Worm (Caenorhabditis elegans) whole organism, late embryonic: ENCODE measurements around the gene C41A3.2.

Experiments
- F13H6.1 ChIP-seq: sonication (generic microtip); optimal IDR thresholded peaks from 2 replicates; lab custom pipeline; 2016; ENCODE audit warnings: missing genetic modification characterization, missing compliant biosample characterization
- K09A11.1 ChIP-seq: sonication (generic microtip); optimal IDR thresholded peaks from 2 replicates; lab custom pipeline; 2017; ENCODE audit warnings: antibody characterized with exemption, mild to moderate bottlenecking, missing genetic modification characterization, missing compliant biosample characterization; ENCODE audit not compliant: insufficient read depth
- T23F11.4 ChIP-seq: fragments of 200-800 bp; sonication (Bioruptor generic); optimal IDR thresholded peaks from 2 replicates; lab custom pipeline; 2018; ENCODE audit warnings: mild to moderate bottlenecking, missing genetic modification characterization, missing compliant biosample characterization
- Y22D7AL.16 ChIP-seq: sonication (generic microtip); optimal IDR thresholded peaks from 2 replicates; lab custom pipeline; 2016; ENCODE audit warnings: missing genetic modification characterization, missing compliant biosample characterization
- ama-1 ChIP-seq: fragments of 150-350 bp; optimal IDR thresholded peaks from 2 replicates; lab custom pipeline; 2014
- ceh-18 ChIP-seq: sonication (generic microtip); optimal IDR thresholded peaks from 2 replicates; lab custom pipeline; 2016; ENCODE audit warnings: missing genetic modification characterization, missing compliant biosample characterization
- ceh-22 ChIP-seq: sonication (generic microtip); optimal IDR thresholded peaks from 2 replicates; lab custom pipeline; 2017; ENCODE audit warnings: missing biosample characterization, missing genetic modification characterization
- ceh-24 ChIP-seq: sonication (generic microtip); optimal IDR thresholded peaks from 2 replicates; lab custom pipeline; 2016; ENCODE audit warnings: mild to moderate bottlenecking, missing genetic modification characterization, missing compliant biosample characterization
- ceh-30 ChIP-seq: fragments of 150-350 bp; optimal IDR thresholded peaks from 2 replicates; lab custom pipeline; 2014; ENCODE audit warnings: missing biosample characterization, missing genetic modification characterization
- ceh-31 ChIP-seq: sonication (generic microtip); optimal IDR thresholded peaks from 2 replicates; lab custom pipeline; 2016; ENCODE audit warnings: missing genetic modification characterization, missing compliant biosample characterization
- ceh-34 ChIP-seq: sonication (generic microtip); optimal IDR thresholded peaks from 2 replicates; lab custom pipeline; 2016; ENCODE audit warnings: mild to moderate bottlenecking, missing genetic modification characterization, missing compliant biosample characterization
- ceh-45 ChIP-seq: fragments of 200-800 bp; sonication (Bioruptor generic); IDR thresholded peaks from 2 replicates; pipeline ENCODE4 v1.3.6; 2022; ENCODE audit warnings: missing genetic modification reagents, missing genetic modification characterization, missing compliant biosample characterization
- ceh-9 ChIP-seq: sonication (generic microtip); optimal IDR thresholded peaks from 2 replicates; lab custom pipeline; 2016; ENCODE audit warnings: mild to moderate bottlenecking, missing genetic modification characterization, inconsistent platforms, missing compliant biosample characterization
- che-1 ChIP-seq: sonication (generic microtip); optimal IDR thresholded peaks from 2 replicates; lab custom pipeline; 2016; ENCODE audit warnings: mild to moderate bottlenecking, missing genetic modification characterization, missing compliant biosample characterization
- dmd-4 ChIP-seq: sonication (generic microtip); optimal IDR thresholded peaks from 2 replicates; lab custom pipeline; 2016; ENCODE audit warnings: borderline replicate concordance, missing genetic modification characterization, missing compliant biosample characterization
- elt-2 ChIP-seq: sonication (generic microtip); optimal IDR thresholded peaks from 2 replicates; lab custom pipeline; 2016; ENCODE audit warnings: missing genetic modification reagents, missing genetic modification characterization, missing compliant biosample characterization
- elt-4 ChIP-seq: sonication (generic microtip); optimal IDR thresholded peaks from 2 replicates; lab custom pipeline; 2016; ENCODE audit warnings: missing genetic modification characterization, missing compliant biosample characterization
- ets-4 ChIP-seq: sonication (generic microtip); optimal IDR thresholded peaks from 2 replicates; lab custom pipeline; 2016; ENCODE audit warnings: missing genetic modification characterization, missing compliant biosample characterization
- eyg-1 ChIP-seq: sonication (generic microtip); optimal IDR thresholded peaks from 2 replicates; lab custom pipeline; 2016; ENCODE audit warnings: missing genotype, missing genetic modification characterization, missing compliant biosample characterization
- fax-1 ChIP-seq: sonication (generic microtip); optimal IDR thresholded peaks from 2 replicates; lab custom pipeline; 2016; ENCODE audit warnings: missing genotype, missing genetic modification characterization, missing compliant biosample characterization
- gmeb-2 ChIP-seq: sonication (generic microtip); optimal IDR thresholded peaks from 2 replicates; lab custom pipeline; 2016; ENCODE audit warnings: missing genetic modification characterization, inconsistent platforms, missing compliant biosample characterization
- hlh-30 ChIP-seq: sonication (generic microtip); optimal IDR thresholded peaks from 2 replicates; lab custom pipeline; 2017; ENCODE audit warnings: antibody characterized with exemption, missing genetic modification characterization, missing compliant biosample characterization; ENCODE audit not compliant: insufficient read depth
- lim-6 ChIP-seq: sonication (generic microtip); optimal IDR thresholded peaks from 2 replicates; lab custom pipeline; 2016; ENCODE audit warnings: missing genetic modification characterization, missing compliant biosample characterization
- lin-11 ChIP-seq: fragments of 200-800 bp; sonication (Bioruptor generic); optimal IDR thresholded peaks from 2 replicates; lab custom pipeline; 2018; ENCODE audit warnings: mild to moderate bottlenecking, missing genetic modification characterization, missing compliant biosample characterization
- madf-2 ChIP-seq: sonication (generic microtip); optimal IDR thresholded peaks from 2 replicates; lab custom pipeline; 2017; ENCODE audit warnings: missing genetic modification characterization, missing compliant biosample characterization
- mec-3 ChIP-seq: sonication (generic microtip); optimal IDR thresholded peaks from 2 replicates; lab custom pipeline; 2016; ENCODE audit warnings: borderline replicate concordance, missing genetic modification characterization, missing compliant biosample characterization
- nfya-1 ChIP-seq: sonication (generic microtip); optimal IDR thresholded peaks from 2 replicates; lab custom pipeline; 2017; ENCODE audit warnings: missing genetic modification characterization, mild to moderate bottlenecking, missing compliant biosample characterization, antibody characterized with exemption, moderate library complexity
- nhr-11 ChIP-seq: fragments of 150-350 bp; optimal IDR thresholded peaks from 2 replicates; lab custom pipeline; 2014; ENCODE audit warnings: missing biosample characterization, missing genetic modification characterization
- nhr-232 ChIP-seq: sonication (generic microtip); optimal IDR thresholded peaks from 2 replicates; lab custom pipeline; 2016; ENCODE audit warnings: missing genetic modification characterization, missing compliant biosample characterization
- npax-4 ChIP-seq: sonication (generic microtip); optimal IDR thresholded peaks from 2 replicates; lab custom pipeline; 2016; ENCODE audit warnings: missing genetic modification characterization, missing compliant biosample characterization
- odd-2 ChIP-seq: sonication (generic microtip); optimal IDR thresholded peaks from 2 replicates; lab custom pipeline; 2017; ENCODE audit warnings: antibody characterized with exemption, mild to moderate bottlenecking, missing genetic modification characterization, missing compliant biosample characterization
- pag-3 ChIP-seq: sonication (generic microtip); optimal IDR thresholded peaks from 2 replicates; lab custom pipeline; 2016; ENCODE audit warnings: missing compliant biosample characterization, missing genetic modification characterization, borderline replicate concordance
- pat-9 ChIP-seq: fragments of 200-800 bp; sonication (Bioruptor generic); optimal IDR thresholded peaks from 2 replicates; lab custom pipeline; 2018; ENCODE audit warnings: mild to moderate bottlenecking, missing genetic modification characterization, moderate library complexity, missing compliant biosample characterization
- pha-4 ChIP-seq: fragments of 150-350 bp; optimal IDR thresholded peaks from 2 replicates; lab custom pipeline; 2018; ENCODE audit warnings: missing biosample characterization, missing genetic modification reagents, missing genetic modification characterization
- pqm-1 ChIP-seq: sonication (generic microtip); optimal IDR thresholded peaks from 2 replicates; lab custom pipeline; 2016; ENCODE audit warnings: missing genetic modification characterization, missing compliant biosample characterization
- pros-1 ChIP-seq: fragments of 150-350 bp; optimal IDR thresholded peaks from 2 replicates; lab custom pipeline; 2014; ENCODE audit warnings: missing biosample characterization, missing genetic modification reagents, missing genetic modification characterization
- ref-2 ChIP-seq: sonication (generic microtip); optimal IDR thresholded peaks from 2 replicates; lab custom pipeline; 2016; ENCODE audit warnings: missing genetic modification characterization, missing compliant biosample characterization
- rnt-1 ChIP-seq: sonication (generic microtip); optimal IDR thresholded peaks from 2 replicates; lab custom pipeline; 2016; ENCODE audit warnings: missing genetic modification characterization, missing compliant biosample characterization
- sdc-2 ChIP-seq: sonication (generic microtip); optimal IDR thresholded peaks from 2 replicates; lab custom pipeline; 2016; ENCODE audit warnings: missing genotype, missing genetic modification characterization, missing compliant biosample characterization
- sox-2 ChIP-seq: fragments of 200-800 bp; sonication (Bioruptor generic); IDR thresholded peaks from 2 replicates; pipeline ENCODE4 v1.3.6; 2022; ENCODE audit warnings: missing genetic modification reagents, missing genetic modification characterization, missing compliant biosample characterization
- tbx-7 ChIP-seq: sonication (generic microtip); optimal IDR thresholded peaks from 2 replicates; lab custom pipeline; 2016; ENCODE audit warnings: missing genotype, missing genetic modification characterization, missing compliant biosample characterization
- ttx-3 ChIP-seq: sonication (generic microtip); optimal IDR thresholded peaks from 2 replicates; lab custom pipeline; 2016; ENCODE audit warnings: missing genetic modification reagents, missing genetic modification characterization, missing compliant biosample characterization
- unc-3 ChIP-seq, 2 experiments: fragments of 200-800 bp in 1 of 2; sonication (Bioruptor generic) in 1 of 2; sonication (generic microtip) in 1 of 2; conservative IDR thresholded peaks in 1 of 2; optimal IDR thresholded peaks in 1 of 2; 2 replicates each; pipeline versions ENCODE4 v1.3.6 to Lab custom; 2016 to 2022; ENCODE audit warnings: missing compliant biosample characterization in 2 of 2, missing genetic modification characterization in 2 of 2, missing genetic modification reagents in 1 of 2
- unc-55 ChIP-seq: sonication (generic microtip); optimal IDR thresholded peaks from 2 replicates; lab custom pipeline; 2017; ENCODE audit warnings: missing biosample characterization, missing genetic modification reagents, missing genetic modification characterization
- zip-5 ChIP-seq: sonication (generic microtip); optimal IDR thresholded peaks from 2 replicates; lab custom pipeline; 2016; ENCODE audit warnings: missing genetic modification characterization, missing compliant biosample characterization

Gene C41A3.2

DNA sequence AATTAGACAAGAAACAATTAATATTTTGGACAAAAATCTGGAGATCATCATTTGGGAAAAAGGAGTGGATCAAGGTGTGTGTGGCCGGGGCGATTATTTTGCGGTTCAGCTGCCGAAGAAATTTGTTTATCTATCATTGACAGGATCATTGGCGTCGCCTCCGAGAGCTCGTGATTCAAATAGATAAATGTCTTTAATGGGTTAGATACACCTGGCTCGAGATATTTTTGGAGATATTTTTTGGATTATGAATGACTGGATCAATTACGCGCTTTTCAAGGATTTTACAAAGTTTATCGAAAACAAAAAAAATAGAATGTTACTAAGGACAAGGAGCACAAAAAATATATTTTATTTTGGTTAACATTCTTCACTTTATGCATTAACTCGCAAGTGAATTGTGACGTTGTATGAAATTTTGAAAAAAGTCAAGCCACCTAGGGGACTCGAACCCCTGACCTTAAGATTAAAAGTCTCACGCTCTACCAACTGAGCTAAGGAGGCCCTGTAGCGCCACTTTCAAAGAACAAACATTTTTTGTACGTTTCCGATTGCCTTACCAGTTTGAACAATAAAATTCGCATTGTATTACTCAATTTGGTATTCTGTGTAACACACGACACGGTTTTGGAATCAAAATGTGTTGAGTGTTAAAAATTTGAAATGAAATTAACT, 36.8 kb upstream of the C41A3.2 start, which contains the start of gene C25F6.6:
Gene C25F6.6, minus strand, starts transcription at position 51 of the 675 bp plus-strand sequence.
- no peak for TF ChIP-seq ceh-45
- TF ChIP-seq tbx-7 (tag; lab: Kevin White, UChicago) = no peak
- TF ChIP-seq ama-1 (lab: Kevin White, UChicago) = no peak
- TF ChIP-seq F13H6.1 (tag; lab: Kevin White, UChicago) = no peak
- no peak for TF ChIP-seq ceh-31 (tag; lab: Kevin White, UChicago)
- no peak for TF ChIP-seq T23F11.4 (GFP tag; lab: Kevin White, UChicago)
- TF ChIP-seq sox-2 (GFP tag; lab: Robert Waterston, UW) = no peak
- TF ChIP-seq ceh-34 (tag; lab: Kevin White, UChicago) = no peak
- TF ChIP-seq lin-11 (tag; lab: Kevin White, UChicago) = no peak
- TF ChIP-seq npax-4 (tag; lab: Kevin White, UChicago) = no peak
- no peak for TF ChIP-seq pag-3 (tag; lab: Kevin White, UChicago)
- no peak for TF ChIP-seq fax-1 (tag; lab: Kevin White, UChicago)
- no peak for TF ChIP-seq elt-4
- no peak for TF ChIP-seq ceh-9
- no peak for TF ChIP-seq nhr-11 (tag; lab: Kevin White, UChicago)
- no peak for TF ChIP-seq madf-2
- TF ChIP-seq rnt-1 (tag; lab: Kevin White, UChicago) = no peak

DNA sequence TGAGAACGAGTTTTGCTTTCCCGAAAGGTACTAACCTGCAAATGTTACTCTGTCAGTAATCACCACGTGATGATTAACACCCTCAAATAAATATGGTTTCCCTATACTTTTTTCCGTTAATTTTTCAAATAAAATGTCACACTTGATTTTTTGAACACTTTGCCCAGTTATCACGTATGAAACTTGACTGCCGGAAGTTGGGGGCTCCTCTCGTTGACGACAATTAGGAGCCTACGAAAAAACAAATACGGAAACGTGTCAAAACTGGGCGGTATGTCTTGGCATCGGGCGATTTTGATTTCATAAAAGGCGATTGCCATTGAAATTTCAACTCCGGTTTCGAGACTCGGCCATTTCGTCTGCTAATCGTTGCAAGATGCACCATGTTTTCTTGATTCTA, 33.8 kb upstream of the C41A3.2 start, which contains the start of gene C25F6.8:
Gene C25F6.8, plus strand, starts transcription at position 301 of the 400 bp plus-strand sequence.
- TF ChIP-seq npax-4 (tag; lab: Kevin White, UChicago) (no peak), K09A11.1 (tag; lab: Kevin White, UChicago) (no peak), pros-1 (tag; lab: Kevin White, UChicago) (no peak), ceh-31 (tag; lab: Kevin White, UChicago) (no peak), Y22D7AL.16 (tag; lab: Kevin White, UChicago) (no peak), lim-6 (tag; lab: Kevin White, UChicago) (no peak), dmd-4 (tag; lab: Kevin White, UChicago) (no peak), pat-9 (tag; lab: Kevin White, UChicago) (no peak), hlh-30 (tag; lab: Kevin White, UChicago) (no peak), ceh-22 (tag; lab: Kevin White, UChicago) (no peak), pha-4 (tag; lab: Kevin White, UChicago) (no peak), mec-3 (tag; lab: Kevin White, UChicago) (no peak), elt-2 (tag; lab: Kevin White, UChicago) (no peak), ceh-24 (no peak), unc-3 (GFP tag; conservative IDR thresholded peaks at IDR 0.05; lab: Robert Waterston, UW) (no peak), unc-3 (tag; optimal IDR thresholded peaks at IDR 0.05; lab: Kevin White, UChicago) (no peak), sdc-2 (tag; lab: Kevin White, UChicago) (no peak), T23F11.4 (GFP tag; lab: Kevin White, UChicago) (no peak), ceh-18 (tag; lab: Kevin White, UChicago) (no peak), pag-3 (tag; lab: Kevin White, UChicago) (no peak)

DNA sequence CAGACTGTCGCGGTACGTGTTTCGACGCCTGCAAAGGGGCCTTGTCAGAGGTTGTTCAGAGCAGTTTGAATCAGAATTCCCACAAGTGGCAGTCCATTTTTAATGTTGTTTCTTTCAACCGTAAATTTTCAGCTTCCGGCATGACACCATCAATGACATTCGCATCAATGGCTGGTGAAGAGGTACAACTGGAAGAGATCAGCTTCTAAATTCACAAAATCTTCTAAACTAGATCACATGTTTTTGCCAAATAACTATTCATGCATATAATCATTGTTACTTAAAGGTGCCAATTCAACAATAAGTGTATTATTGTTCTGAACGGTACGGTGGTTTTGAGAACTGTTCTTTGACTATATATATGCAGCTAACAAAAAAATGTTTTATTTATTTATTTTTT, 33.2 kb upstream of the C41A3.2 start:
- TF ChIP-seq T23F11.4 (GFP tag; lab: Kevin White, UChicago) (no peak), nhr-232 (no peak), che-1 (tag; lab: Kevin White, UChicago) (no peak)

DNA sequence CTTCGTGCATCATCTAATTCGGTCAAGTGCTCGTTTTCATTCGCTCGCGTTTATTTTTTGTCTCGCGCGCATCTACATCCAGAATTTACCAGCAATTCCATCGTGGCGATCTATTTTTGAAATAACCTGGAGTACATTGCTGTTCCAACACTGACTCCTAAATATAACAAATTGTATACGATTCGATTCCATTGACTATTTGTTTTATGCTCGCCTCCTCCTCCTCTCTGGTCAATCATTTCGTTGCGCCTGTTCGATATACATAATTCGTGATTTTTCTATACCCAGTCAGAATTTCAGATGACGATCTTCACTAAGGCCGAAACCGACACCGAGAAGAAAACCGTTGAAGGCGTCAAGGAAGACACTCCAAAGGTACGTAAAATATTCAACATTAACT, 30.7 kb upstream of the C41A3.2 start, which contains the start of gene itm-2:
Gene itm-2, plus strand, starts transcription at position 301 of the 400 bp plus-strand sequence.
- TF ChIP-seq ref-2 (tag; lab: Kevin White, UChicago) (no peak), lim-6 (tag; lab: Kevin White, UChicago) (no peak), ttx-3 (tag; lab: Kevin White, UChicago) (no peak), zip-5 (tag; lab: Kevin White, UChicago) (no peak), tbx-7 (tag; lab: Kevin White, UChicago) (no peak), mec-3 (tag; lab: Kevin White, UChicago) (no peak), pqm-1 (tag; lab: Kevin White, UChicago) (no peak), pros-1 (tag; lab: Kevin White, UChicago) (no peak), unc-55 (no peak), gmeb-2 (tag; lab: Kevin White, UChicago) (no peak), Y22D7AL.16 (tag; lab: Kevin White, UChicago) (no peak), eyg-1 (tag; lab: Kevin White, UChicago) (no peak), nfya-1 (no peak), ceh-30 (no peak), odd-2 (tag; lab: Kevin White, UChicago) (no peak), ets-4 (no peak)
